Worm (Caenorhabditis elegans) whole organism, late embryonic: ENCODE measurements around the gene srw-24.
"Not testable (repeated sequence)": the region's sequence is repeated elsewhere in the genome, so short reads cannot be mapped to it uniquely, and the experiment has no call there.

Source experiments
- C38D4.7 ChIP-seq: fragments of 200-800 bp; sonication (Bioruptor generic); optimal IDR thresholded peaks from 2 replicates; lab custom pipeline; 2018; ENCODE audit warnings: mild to moderate bottlenecking, missing genetic modification characterization, moderate library complexity, missing compliant biosample characterization
- T23F11.4 ChIP-seq: fragments of 200-800 bp; sonication (Bioruptor generic); optimal IDR thresholded peaks from 2 replicates; lab custom pipeline; 2018; ENCODE audit warnings: mild to moderate bottlenecking, missing genetic modification characterization, missing compliant biosample characterization
- Y22D7AL.16 ChIP-seq: sonication (generic microtip); optimal IDR thresholded peaks from 2 replicates; lab custom pipeline; 2016; ENCODE audit warnings: missing genetic modification characterization, missing compliant biosample characterization
- ceh-14 ChIP-seq: sonication (generic microtip); optimal IDR thresholded peaks from 2 replicates; lab custom pipeline; 2016; ENCODE audit warnings: missing genotype, missing genetic modification characterization, missing compliant biosample characterization
- ceh-2 ChIP-seq: sonication (generic microtip); optimal IDR thresholded peaks from 2 replicates; lab custom pipeline; 2016; ENCODE audit warnings: missing genotype, missing genetic modification characterization, missing compliant biosample characterization
- ceh-45 ChIP-seq: fragments of 200-800 bp; sonication (Bioruptor generic); IDR thresholded peaks from 2 replicates; pipeline ENCODE4 v1.3.6; 2022; ENCODE audit warnings: missing genetic modification reagents, missing genetic modification characterization, missing compliant biosample characterization
- ceh-48 ChIP-seq: sonication (generic microtip); optimal IDR thresholded peaks from 2 replicates; lab custom pipeline; 2016; ENCODE audit warnings: missing genetic modification characterization, inconsistent platforms, missing compliant biosample characterization
- ceh-9 ChIP-seq: sonication (generic microtip); optimal IDR thresholded peaks from 2 replicates; lab custom pipeline; 2016; ENCODE audit warnings: mild to moderate bottlenecking, missing genetic modification characterization, inconsistent platforms, missing compliant biosample characterization
- dmd-4 ChIP-seq: sonication (generic microtip); optimal IDR thresholded peaks from 2 replicates; lab custom pipeline; 2016; ENCODE audit warnings: borderline replicate concordance, missing genetic modification characterization, missing compliant biosample characterization
- dve-1 ChIP-seq: sonication (generic microtip); optimal IDR thresholded peaks from 2 replicates; lab custom pipeline; 2017; ENCODE audit warnings: antibody characterized with exemption, mild to moderate bottlenecking, missing genetic modification characterization, missing compliant biosample characterization
- elt-2 ChIP-seq: sonication (generic microtip); optimal IDR thresholded peaks from 2 replicates; lab custom pipeline; 2016; ENCODE audit warnings: missing genetic modification reagents, missing genetic modification characterization, missing compliant biosample characterization
- elt-4 ChIP-seq: sonication (generic microtip); optimal IDR thresholded peaks from 2 replicates; lab custom pipeline; 2016; ENCODE audit warnings: missing genetic modification characterization, missing compliant biosample characterization
- ets-4 ChIP-seq: sonication (generic microtip); optimal IDR thresholded peaks from 2 replicates; lab custom pipeline; 2016; ENCODE audit warnings: missing genetic modification characterization, missing compliant biosample characterization
- eyg-1 ChIP-seq: sonication (generic microtip); optimal IDR thresholded peaks from 2 replicates; lab custom pipeline; 2016; ENCODE audit warnings: missing genotype, missing genetic modification characterization, missing compliant biosample characterization
- fax-1 ChIP-seq: sonication (generic microtip); optimal IDR thresholded peaks from 2 replicates; lab custom pipeline; 2016; ENCODE audit warnings: missing genotype, missing genetic modification characterization, missing compliant biosample characterization
- gmeb-2 ChIP-seq: sonication (generic microtip); optimal IDR thresholded peaks from 2 replicates; lab custom pipeline; 2016; ENCODE audit warnings: missing genetic modification characterization, inconsistent platforms, missing compliant biosample characterization
- hlh-30 ChIP-seq: sonication (generic microtip); optimal IDR thresholded peaks from 2 replicates; lab custom pipeline; 2017; ENCODE audit warnings: antibody characterized with exemption, missing genetic modification characterization, missing compliant biosample characterization; ENCODE audit not compliant: insufficient read depth
- hlh-6 ChIP-seq: sonication (generic microtip); optimal IDR thresholded peaks from 2 replicates; lab custom pipeline; 2016; ENCODE audit warnings: missing genotype, missing genetic modification characterization, missing compliant biosample characterization
- lim-6 ChIP-seq: sonication (generic microtip); optimal IDR thresholded peaks from 2 replicates; lab custom pipeline; 2016; ENCODE audit warnings: missing genetic modification characterization, missing compliant biosample characterization
- lin-11 ChIP-seq: fragments of 200-800 bp; sonication (Bioruptor generic); optimal IDR thresholded peaks from 2 replicates; lab custom pipeline; 2018; ENCODE audit warnings: mild to moderate bottlenecking, missing genetic modification characterization, missing compliant biosample characterization
- madf-2 ChIP-seq: sonication (generic microtip); optimal IDR thresholded peaks from 2 replicates; lab custom pipeline; 2017; ENCODE audit warnings: missing genetic modification characterization, missing compliant biosample characterization
- mec-3 ChIP-seq: sonication (generic microtip); optimal IDR thresholded peaks from 2 replicates; lab custom pipeline; 2016; ENCODE audit warnings: borderline replicate concordance, missing genetic modification characterization, missing compliant biosample characterization
- odd-2 ChIP-seq: sonication (generic microtip); optimal IDR thresholded peaks from 2 replicates; lab custom pipeline; 2017; ENCODE audit warnings: antibody characterized with exemption, mild to moderate bottlenecking, missing genetic modification characterization, missing compliant biosample characterization
- pag-3 ChIP-seq: sonication (generic microtip); optimal IDR thresholded peaks from 2 replicates; lab custom pipeline; 2016; ENCODE audit warnings: missing compliant biosample characterization, missing genetic modification characterization, borderline replicate concordance
- pha-2 ChIP-seq: sonication (generic microtip); optimal IDR thresholded peaks from 2 replicates; lab custom pipeline; 2017; ENCODE audit warnings: mild to moderate bottlenecking, missing genetic modification characterization, missing compliant biosample characterization
- pqm-1 ChIP-seq: sonication (generic microtip); optimal IDR thresholded peaks from 2 replicates; lab custom pipeline; 2016; ENCODE audit warnings: missing genetic modification characterization, missing compliant biosample characterization
- pros-1 ChIP-seq: fragments of 150-350 bp; optimal IDR thresholded peaks from 2 replicates; lab custom pipeline; 2014; ENCODE audit warnings: missing biosample characterization, missing genetic modification reagents, missing genetic modification characterization
- rnt-1 ChIP-seq: sonication (generic microtip); optimal IDR thresholded peaks from 2 replicates; lab custom pipeline; 2016; ENCODE audit warnings: missing genetic modification characterization, missing compliant biosample characterization
- sox-2 ChIP-seq: fragments of 200-800 bp; sonication (Bioruptor generic); IDR thresholded peaks from 2 replicates; pipeline ENCODE4 v1.3.6; 2022; ENCODE audit warnings: missing genetic modification reagents, missing genetic modification characterization, missing compliant biosample characterization
- tbx-7 ChIP-seq: sonication (generic microtip); optimal IDR thresholded peaks from 2 replicates; lab custom pipeline; 2016; ENCODE audit warnings: missing genotype, missing genetic modification characterization, missing compliant biosample characterization
- ttx-3 ChIP-seq: sonication (generic microtip); optimal IDR thresholded peaks from 2 replicates; lab custom pipeline; 2016; ENCODE audit warnings: missing genetic modification reagents, missing genetic modification characterization, missing compliant biosample characterization
- unc-3 ChIP-seq, 2 experiments: fragments of 200-800 bp in 1 of 2; sonication (Bioruptor generic) in 1 of 2; sonication (generic microtip) in 1 of 2; conservative IDR thresholded peaks in 1 of 2; optimal IDR thresholded peaks in 1 of 2; 2 replicates each; pipeline versions ENCODE4 v1.3.6 to Lab custom; 2016 to 2022; ENCODE audit warnings: missing compliant biosample characterization in 2 of 2, missing genetic modification characterization in 2 of 2, missing genetic modification reagents in 1 of 2
- unc-86 ChIP-seq: sonication (generic microtip); optimal IDR thresholded peaks from 2 replicates; lab custom pipeline; 2016; ENCODE audit warnings: missing genetic modification characterization, missing compliant biosample characterization
- zip-5 ChIP-seq: sonication (generic microtip); optimal IDR thresholded peaks from 2 replicates; lab custom pipeline; 2016; ENCODE audit warnings: missing genetic modification characterization, missing compliant biosample characterization
- ztf-16 ChIP-seq: sonication (generic microtip); optimal IDR thresholded peaks from 2 replicates; lab custom pipeline; 2017; ENCODE audit warnings: missing genetic modification characterization, missing compliant biosample characterization

srw-24 gene

ce11 chrV:15207681-15208080 is 16.1 kb upstream of the srw-24 start, which contains the start of gene C41G6.12:
Gene C41G6.12, minus strand, starts transcription at chrV:15207781.
- not testable (repeated sequence) for TF ChIP-seq pqm-1 (tag; lab: Kevin White, UChicago); tbx-7; ceh-9

- TF ChIP-seq Y22D7AL.16; ceh-9; pag-3 (tag; lab: Kevin White, UChicago): not testable (repeated sequence)
- TF ChIP-seq, all 69 proteins: peak for 0; not testable (repeated sequence) for 69
These were observed 11.9 kb upstream of the srw-24 start, which contains the start of gene sri-24 for ce11 chrV:15211869-15212268. Gene sri-24, plus strand, starts transcription at chrV:15212169.

DNA sequence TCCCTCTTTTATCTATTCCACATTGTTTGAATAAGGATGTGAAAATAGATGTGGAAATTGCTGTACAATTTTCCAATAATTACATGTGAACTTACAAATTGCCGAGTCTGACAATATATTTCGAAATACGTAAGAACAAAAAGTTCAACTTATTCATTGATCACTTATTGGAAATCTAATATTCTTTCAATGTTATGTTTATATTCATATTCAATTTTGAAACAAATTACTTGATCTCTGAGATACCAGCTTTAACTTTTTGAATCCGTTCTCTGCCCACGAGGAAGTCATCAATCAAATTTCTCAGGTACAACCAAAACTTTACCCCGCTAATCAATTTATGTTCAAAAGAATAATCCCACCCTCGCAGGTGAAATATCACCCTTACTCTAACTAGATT is 8.6 kb upstream of the srw-24 start, which contains the start of gene sri-26:
Gene sri-26 (plus strand): TSS at position 301 of the 400 bp plus-strand sequence.
- TF ChIP-seq mec-3 (tag; lab: Kevin White, UChicago); T23F11.4; rnt-1 (tag; lab: Kevin White, UChicago): not testable (repeated sequence)
- TF ChIP-seq, all 69 proteins: peak for 0; not testable (repeated sequence) for 69

- no peak for TF ChIP-seq hlh-30
- TF ChIP-seq ceh-9 = no peak
- no peak for TF ChIP-seq pag-3 (tag; lab: Kevin White, UChicago)
- no peak for TF ChIP-seq unc-3 (GFP tag; conservative IDR thresholded peaks at IDR 0.05; lab: Robert Waterston, UW)
- no peak for TF ChIP-seq unc-3 (tag; optimal IDR thresholded peaks at IDR 0.05; lab: Kevin White, UChicago)
- TF ChIP-seq madf-2 = no peak
- no peak for TF ChIP-seq gmeb-2
- no peak for TF ChIP-seq dve-1 (tag; lab: Kevin White, UChicago)
These were observed 7.1 kb upstream of the srw-24 start, which contains the start of gene sri-25 for ce11 chrV:15216705-15217104. Gene sri-25, plus strand, starts transcription at chrV:15217005.

DNA sequence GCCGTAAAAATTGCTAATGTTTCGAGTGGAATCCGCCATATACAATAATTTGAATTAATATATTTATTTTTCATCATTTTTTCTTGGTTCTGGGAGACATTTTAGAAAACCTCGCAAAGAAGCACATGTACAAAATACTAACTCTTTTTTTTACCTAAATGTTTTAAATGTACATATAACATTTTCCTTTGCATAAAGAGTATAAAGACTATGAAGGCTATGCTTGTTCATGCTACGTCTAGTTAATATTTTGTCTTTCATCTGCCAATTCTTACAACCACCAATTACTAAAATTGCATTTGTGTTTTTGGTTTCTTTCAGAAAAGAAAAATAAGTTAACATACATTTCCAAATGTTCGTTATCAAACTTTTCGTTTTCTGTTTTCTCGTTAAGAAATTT is 2.4 kb upstream of the srw-24 start, which contains the start of gene irld-25:
Gene irld-25 (plus strand): TSS at position 301 of the 400 bp plus-strand sequence.
- TF ChIP-seq sox-2 (GFP tag; lab: Robert Waterston, UW) (no peak), mec-3 (tag; lab: Kevin White, UChicago) (no peak), pha-2 (tag; lab: Kevin White, UChicago) (no peak), gmeb-2 (no peak), pros-1 (tag; lab: Kevin White, UChicago) (no peak), unc-3 (GFP tag; conservative IDR thresholded peaks at IDR 0.05; lab: Robert Waterston, UW) (no peak), unc-3 (tag; optimal IDR thresholded peaks at IDR 0.05; lab: Kevin White, UChicago) (no peak), ztf-16 (tag; lab: Kevin White, UChicago) (no peak), elt-4 (no peak), pag-3 (tag; lab: Kevin White, UChicago) (no peak), ceh-48 (tag; lab: Kevin White, UChicago) (no peak), hlh-30 (no peak), ceh-45 (GFP tag; lab: Robert Waterston, UW) (no peak)

DNA sequence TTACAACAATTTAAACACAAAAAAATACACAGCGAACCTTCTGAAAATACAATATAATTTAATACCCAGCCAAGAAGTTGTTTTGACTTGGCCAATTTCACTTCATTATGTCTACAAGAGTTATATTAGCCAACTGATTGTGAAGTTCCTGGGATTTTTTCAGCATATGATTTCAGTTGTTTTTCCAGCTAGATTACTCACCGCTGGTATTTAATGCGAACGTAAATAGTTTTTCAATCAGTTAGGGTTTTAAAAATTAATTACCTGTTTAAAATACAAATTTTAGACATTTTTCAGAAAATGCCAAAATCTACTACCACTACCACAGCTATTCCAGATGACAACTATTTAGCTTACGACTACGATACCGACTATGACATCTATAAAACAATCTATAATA is 1.9 kb downstream of the srw-24 start, which contains the start of gene srw-14:
Gene srw-14 (plus strand): TSS at position 301 of the 400 bp plus-strand sequence.
- TF ChIP-seq tbx-7 (no peak), ceh-45 (GFP tag; lab: Robert Waterston, UW) (no peak), odd-2 (tag; lab: Kevin White, UChicago) (no peak)

DNA sequence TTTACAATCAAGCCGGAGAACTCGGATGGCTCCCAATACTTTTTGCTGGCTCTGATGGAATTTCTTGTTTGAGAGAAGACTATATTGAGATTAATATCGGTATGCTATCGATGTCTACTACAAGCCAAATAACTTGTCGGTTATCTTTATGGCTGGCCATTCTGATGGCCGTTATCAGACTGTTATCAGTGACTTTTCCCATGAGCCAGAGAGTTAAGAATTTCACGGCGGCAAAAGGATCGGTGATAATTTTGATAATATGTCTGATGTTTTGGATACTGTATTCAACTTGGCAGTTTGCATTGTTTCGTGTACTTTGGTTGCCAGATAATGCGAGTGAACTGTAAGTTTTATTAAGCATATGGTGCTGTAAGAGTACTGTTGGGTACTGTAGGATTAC is 2.4 kb downstream of the srw-24 start:
- TF ChIP-seq C38D4.7 (GFP tag; lab: Kevin White, UChicago) (no peak), elt-2 (tag; lab: Kevin White, UChicago) (peak; percentile 95)
- TF ChIP-seq, all 69 proteins: peak for 1

- no peak for TF ChIP-seq fax-1 (tag; lab: Kevin White, UChicago)
- TF ChIP-seq ets-4 (tag; lab: Kevin White, UChicago) = no peak
- no peak for TF ChIP-seq hlh-6 (tag; lab: Kevin White, UChicago)
- no peak for TF ChIP-seq eyg-1
- no peak for TF ChIP-seq ttx-3 (tag; lab: Kevin White, UChicago)
- TF ChIP-seq zip-5 (tag; lab: Kevin White, UChicago) = no peak
- TF ChIP-seq lin-11 (tag; lab: Kevin White, UChicago) = no peak
- TF ChIP-seq dmd-4 (tag; lab: Kevin White, UChicago) = no peak
- no peak for TF ChIP-seq T23F11.4
- no peak for TF ChIP-seq mec-3 (tag; lab: Kevin White, UChicago)
- no peak for TF ChIP-seq lim-6 (tag; lab: Kevin White, UChicago)
- TF ChIP-seq ceh-14 (tag; lab: Kevin White, UChicago) = no peak
- no peak for TF ChIP-seq elt-4
- no peak for TF ChIP-seq ceh-2 (tag; lab: Kevin White, UChicago)
- TF ChIP-seq unc-86 = no peak
These were observed 6.5 kb downstream of the srw-24 start, which contains the start of gene srw-15 for ce11 chrV:15230243-15230642. Gene srw-15, plus strand, starts transcription at chrV:15230543.
